Worm (Caenorhabditis elegans): ENCODE results near the gene C03B1.13.

The C03B1.13 gene

ce11 chrX:6337338-6337737 lies 513 bp downstream of the C03B1.13 start:
- TF ChIP-seq nhr-23 (tag; optimal IDR thresholded peaks at IDR 0.05) (no peak), nhr-25 (tag; optimal IDR thresholded peaks at IDR 0.05) (no peak), ztf-1 (GFP tag; conservative IDR thresholded peaks at IDR 0.05) (no peak), sma-3 (GFP tag; optimal IDR thresholded peaks at IDR 0.05) (no peak), R02D3.7 (tag; optimal IDR thresholded peaks at IDR 0.05) (no peak), ztf-4 (tag; optimal IDR thresholded peaks at IDR 0.05) (no peak), nhr-237 (tag; optimal IDR thresholded peaks at IDR 0.05) (no peak), peb-1 (tag; optimal IDR thresholded peaks at IDR 0.05) (no peak), aly-2 (tag; optimal IDR thresholded peaks at IDR 0.05) (no peak), zag-1 (tag; optimal IDR thresholded peaks at IDR 0.05) (no peak), mbf-1 (tag; optimal IDR thresholded peaks at IDR 0.05) (no peak)

- no peak for TF ChIP-seq elt-3 (tag; optimal IDR thresholded peaks at IDR 0.05)
- TF ChIP-seq ztf-1 (GFP tag; conservative IDR thresholded peaks at IDR 0.05) = 0 out of 2 replicates have a peak, but pooled peaks have one; percentile 76
These were observed 3.2 kb downstream of the C03B1.13 start for ce11 chrX:6334602-6335001.

- TF ChIP-seq sem-4 (tag; optimal IDR thresholded peaks at IDR 0.05) = no peak
These were observed 3.9 kb downstream of the C03B1.13 start, which contains the start of gene col-171 for ce11 chrX:6333998-6334397. Gene col-171, plus strand, starts transcription at chrX:6334298.

- TF ChIP-seq aly-2 (tag; optimal IDR thresholded peaks at IDR 0.05) (no peak), mdl-1 (tag; optimal IDR thresholded peaks at IDR 0.05) (no peak), Y55F3AM.14 (GFP tag; optimal IDR thresholded peaks at IDR 0.05) (no peak), R02D3.7 (tag; optimal IDR thresholded peaks at IDR 0.05) (no peak), crh-2 (tag; optimal IDR thresholded peaks at IDR 0.05) (no peak), nhr-237 (tag; optimal IDR thresholded peaks at IDR 0.05) (no peak), sma-3 (GFP tag; optimal IDR thresholded peaks at IDR 0.05) (no peak), lsy-2 (tag; optimal IDR thresholded peaks at IDR 0.05) (no peak), C34F6.9 (tag; optimal IDR thresholded peaks at IDR 0.05) (no peak), lin-39 (tag; optimal IDR thresholded peaks at IDR 0.05) (no peak), snpc-4 (tag; optimal IDR thresholded peaks at IDR 0.05) (no peak), ama-1 (optimal IDR thresholded peaks at IDR 0.05) (no peak), egl-27 (tag; optimal IDR thresholded peaks at IDR 0.05) (no peak), ceh-16 (tag; optimal IDR thresholded peaks at IDR 0.05) (no peak), ztf-11 (tag; optimal IDR thresholded peaks at IDR 0.05) (no peak), nhr-10 (tag; optimal IDR thresholded peaks at IDR 0.05) (no peak), mbf-1 (tag; optimal IDR thresholded peaks at IDR 0.05) (no peak), nhr-11 (tag; optimal IDR thresholded peaks at IDR 0.05) (no peak), lin-13 (GFP tag; optimal IDR thresholded peaks at IDR 0.05) (no peak), nhr-23 (tag; optimal IDR thresholded peaks at IDR 0.05) (no peak)
These were observed 6.4 kb downstream of the C03B1.13 start, which contains the start of gene col-170 for ce11 chrX:6331409-6331808. Gene col-170, plus strand, starts transcription at chrX:6331709.

- TF ChIP-seq lsy-2 (tag; optimal IDR thresholded peaks at IDR 0.05) (no peak), ztf-1 (GFP tag; conservative IDR thresholded peaks at IDR 0.05) (no peak), fos-1 (tag; optimal IDR thresholded peaks at IDR 0.05) (no peak), zag-1 (tag; optimal IDR thresholded peaks at IDR 0.05) (no peak), unc-62 (GFP tag; optimal IDR thresholded peaks at IDR 0.05) (no peak), snpc-4 (tag; optimal IDR thresholded peaks at IDR 0.05) (no peak), blmp-1 (tag; optimal IDR thresholded peaks at IDR 0.05; ENCODE audit: insufficient read depth) (no peak), ceh-82 (tag; optimal IDR thresholded peaks at IDR 0.05) (no peak), gmeb-1 (tag; optimal IDR thresholded peaks at IDR 0.05) (no peak), skn-1 (tag; optimal IDR thresholded peaks at IDR 0.05) (no peak), nhr-237 (tag; optimal IDR thresholded peaks at IDR 0.05) (no peak), ztf-4 (tag; optimal IDR thresholded peaks at IDR 0.05) (no peak), nhr-129 (tag; optimal IDR thresholded peaks at IDR 0.05) (no peak), nhr-6 (tag; optimal IDR thresholded peaks at IDR 0.05) (no peak), alr-1 (tag; optimal IDR thresholded peaks at IDR 0.05) (no peak), sma-3 (GFP tag; optimal IDR thresholded peaks at IDR 0.05) (no peak), elt-3 (tag; optimal IDR thresholded peaks at IDR 0.05) (no peak), crh-2 (tag; optimal IDR thresholded peaks at IDR 0.05) (no peak)
These were observed 9.0 kb downstream of the C03B1.13 start, which contains the start of gene col-169 for ce11 chrX:6328860-6329259. Gene col-169, plus strand, starts transcription at chrX:6329160.

All from whole organism, L2 larva.